Worm (Caenorhabditis elegans): Measurements from ENCODE around the gene pnc-1.

pnc-1 gene

ce11 chrIV:178696-179095, 5.6 kb upstream of the pnc-1 start, which contains the start of gene tcl-2:
tcl-2 (plus strand) TSS chrIV:179083.
- TF ChIP-seq nhr-76 (tag; optimal IDR thresholded peaks at IDR 0.05) = no peak
- TF ChIP-seq Y105C5A.15 (GFP tag; IDR thresholded peaks at IDR 0.05) = no peak
- TF ChIP-seq madf-9 (GFP tag; conservative IDR thresholded peaks at IDR 0.05) = no peak
- TF ChIP-seq cey-2 (tag; optimal IDR thresholded peaks at IDR 0.05; ENCODE audit: borderline replicate concordance, insufficient read depth) = no peak
- TF ChIP-seq hmg-1.1 (GFP tag; IDR thresholded peaks at IDR 0.05) = no peak

- TF ChIP-seq lin-15B (tag; optimal IDR thresholded peaks at IDR 0.05) = no peak
- no peak for TF ChIP-seq rbr-2 (tag; optimal IDR thresholded peaks at IDR 0.05)
- TF ChIP-seq lir-3 (tag; optimal IDR thresholded peaks at IDR 0.05) = no peak
- no peak for TF ChIP-seq gei-8 (GFP tag; optimal IDR thresholded peaks at IDR 0.05)
- no peak for TF ChIP-seq D1046.2 (GFP tag; IDR thresholded peaks at IDR 0.05)
- TF ChIP-seq dve-1 (tag; optimal IDR thresholded peaks at IDR 0.05; ENCODE audit: insufficient read depth) = no peak
- TF ChIP-seq nhr-237 (tag; optimal IDR thresholded peaks at IDR 0.05) = no peak
- no peak for TF ChIP-seq madf-5 (GFP tag; IDR thresholded peaks at IDR 0.05)
- no peak for TF ChIP-seq lin-38 (GFP tag; IDR thresholded peaks at IDR 0.05)
Measured at ce11 chrIV:179700-180099, 4.6 kb upstream of the pnc-1 start.

ce11 chrIV:183519-183918, 765 bp upstream of the pnc-1 start:
- peak; percentile 59 for TF ChIP-seq aha-1 (tag)
- no peak for TF ChIP-seq madf-5 (GFP tag; IDR thresholded peaks at IDR 0.05)

- TF ChIP-seq daf-8 (GFP tag; IDR thresholded peaks at IDR 0.05) = no peak
- no peak for TF ChIP-seq ces-1 (GFP tag; optimal IDR thresholded peaks at IDR 0.05)
- peak; percentile 31 for TF ChIP-seq nhr-11 (tag; optimal IDR thresholded peaks at IDR 0.05)
- no peak for TF ChIP-seq ama-1 (optimal IDR thresholded peaks at IDR 0.05)
- TF ChIP-seq R02D3.7 (tag; optimal IDR thresholded peaks at IDR 0.05) = no peak
- no peak for TF ChIP-seq spr-1 (tag; optimal IDR thresholded peaks at IDR 0.05)
- TF ChIP-seq aha-1 (tag) = peak; percentile 5
- no peak for TF ChIP-seq Y5F2A.4 (GFP tag; optimal IDR thresholded peaks at IDR 0.05)
- no peak for TF ChIP-seq saeg-2 (GFP tag; IDR thresholded peaks at IDR 0.05)
- TF ChIP-seq lin-39 (tag; optimal IDR thresholded peaks at IDR 0.05) = no peak
- no peak for TF ChIP-seq zag-1 (tag; optimal IDR thresholded peaks at IDR 0.05)
- no peak for TF ChIP-seq ZK546.5 (tag; optimal IDR thresholded peaks at IDR 0.05)
- TF ChIP-seq ceh-20 (GFP tag; IDR thresholded peaks at IDR 0.05) = no peak
- no peak for TF ChIP-seq set-16 (GFP tag; IDR thresholded peaks at IDR 0.05)
- no peak for TF ChIP-seq daf-19 (GFP tag; conservative IDR thresholded peaks at IDR 0.05)
- TF ChIP-seq ceh-82 (tag; optimal IDR thresholded peaks at IDR 0.05) = no peak
- no peak for TF ChIP-seq cey-2 (tag; optimal IDR thresholded peaks at IDR 0.05; ENCODE audit: borderline replicate concordance, insufficient read depth)
- TF ChIP-seq nhr-10 (tag; optimal IDR thresholded peaks at IDR 0.05) = no peak
- TF ChIP-seq skn-1 (tag; optimal IDR thresholded peaks at IDR 0.05) = no peak
- TF ChIP-seq ztf-7 (tag; optimal IDR thresholded peaks at IDR 0.05) = no peak
- no peak for TF ChIP-seq mdt-29 (GFP tag; IDR thresholded peaks at IDR 0.05)
- peak; percentile 13 for TF ChIP-seq rbr-2 (tag; optimal IDR thresholded peaks at IDR 0.05)
Measured at ce11 chrIV:186110-186509, 1.8 kb downstream of the pnc-1 start.

DNA sequence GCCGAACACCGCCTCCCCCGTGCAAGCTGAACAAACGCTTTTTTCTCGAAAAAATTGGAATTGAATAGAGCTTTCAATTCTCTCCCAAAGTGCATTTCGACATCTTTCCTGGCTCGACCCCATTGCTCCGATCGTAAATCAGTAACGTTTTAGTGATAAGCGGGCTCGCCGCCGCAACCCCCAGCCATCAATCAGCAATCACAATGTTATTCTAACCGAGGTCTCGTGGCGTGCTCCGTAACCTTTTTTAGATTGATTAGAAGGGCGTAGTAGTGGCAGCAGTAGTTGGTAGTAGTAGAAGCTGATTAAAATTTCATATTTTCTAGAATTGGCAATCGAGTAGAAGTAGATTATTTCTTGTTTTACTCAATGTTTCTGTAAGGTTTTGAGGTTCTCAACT, 3.1 kb downstream of the pnc-1 start:
- no peak for TF ChIP-seq daf-16 (GFP tag; optimal IDR thresholded peaks at IDR 0.05)
- peak; percentile 23 for TF ChIP-seq daf-16 (tag; optimal IDR thresholded peaks at IDR 0.05)
- peak; percentile 67; the same call in 1 of the 2 replicates for TF ChIP-seq dmd-6 (GFP tag; IDR thresholded peaks at IDR 0.05)
- TF ChIP-seq php-3 (GFP tag; IDR thresholded peaks at IDR 0.05) = peak; percentile 52
- peak; percentile 8 for TF ChIP-seq pqm-1 (tag; optimal IDR thresholded peaks at IDR 0.05)
- peak; percentile 10 for TF ChIP-seq aha-1 (tag)
- TF ChIP-seq T26A8.4 (GFP tag; IDR thresholded peaks at IDR 0.05) = no peak
- TF ChIP-seq dve-1 (tag; optimal IDR thresholded peaks at IDR 0.05; ENCODE audit: insufficient read depth) = peak; percentile 3
- TF ChIP-seq hlh-11 (tag; optimal IDR thresholded peaks at IDR 0.05) = peak; percentile 57
- TF ChIP-seq unc-130 (GFP tag; optimal IDR thresholded peaks at IDR 0.05) = no peak
- TF ChIP-seq ctbp-1 (GFP tag; IDR thresholded peaks at IDR 0.05) = no peak
- peak in 1 of 2 experiments; percentile 25 for TF ChIP-seq unc-62 (GFP tag; optimal IDR thresholded peaks at IDR 0.05 in 1 of 2)
- TF ChIP-seq unc-62 (tag; optimal IDR thresholded peaks at IDR 0.05) = no peak
- TF ChIP-seq nhr-41 (GFP tag; IDR thresholded peaks at IDR 0.05) = 0 out of 2 replicates have a peak, but pooled peaks have one; percentile 43

Measured in whole organism, L4 larva.